Worm (Caenorhabditis elegans): ENCODE measurements around the gene smf-3.

ce11 chrIV:2616853-2617252 lies 1.8 kb upstream of the smf-3 start:
- TF ChIP-seq jun-1 (tag; optimal IDR thresholded peaks at IDR 0.05) (no peak), nhr-28 (tag; optimal IDR thresholded peaks at IDR 0.05) (no peak), nhr-85 (tag) (no peak), nhr-20 (tag; optimal IDR thresholded peaks at IDR 0.05) (no peak), nhr-11 (tag; optimal IDR thresholded peaks at IDR 0.05) (no peak), lin-13 (GFP tag; optimal IDR thresholded peaks at IDR 0.05) (no peak), unc-62 (GFP tag; optimal IDR thresholded peaks at IDR 0.05) (no peak), nhr-12 (tag; optimal IDR thresholded peaks at IDR 0.05) (no peak), mab-9 (GFP tag; IDR thresholded peaks at IDR 0.05) (no peak), ztf-4 (tag; optimal IDR thresholded peaks at IDR 0.05) (no peak), ama-1 (optimal IDR thresholded peaks at IDR 0.05) (no peak), skn-1 (tag; optimal IDR thresholded peaks at IDR 0.05) (no peak)

All from whole organism, L1 larva.